Fruit fly (Drosophila melanogaster) whole organism, embryonic: ENCODE results near the gene Indy-2.

Source experiments
- Asciz ChIP-seq: fragments of 200-800 bp; sonication (Bioruptor generic); optimal IDR thresholded peaks from 2 replicates; lab custom pipeline; 2017; ENCODE audit warnings: missing biosample characterization, mild to moderate bottlenecking, missing genetic modification characterization, missing genetic modification reagents
- Atf3 ChIP-seq: fragments of 200-800 bp; sonication (Bioruptor generic); optimal IDR thresholded peaks from 3 replicates; lab custom pipeline; 2016; ENCODE audit warnings: missing biosample characterization, missing genetic modification characterization
- BEAF-32 ChIP-seq: fragments of 200-800 bp; sonication (Bioruptor generic); optimal IDR thresholded peaks from 3 replicates; lab custom pipeline; 2017; ENCODE audit warnings: missing biosample characterization, missing genetic modification characterization, mild to moderate bottlenecking, moderate library complexity, missing genetic modification reagents
- Bdp1 ChIP-seq: fragments of 200-800 bp; sonication (Bioruptor generic); optimal IDR thresholded peaks from 3 replicates; lab custom pipeline; 2016; ENCODE audit warnings: missing biosample characterization, missing genetic modification characterization
- BtbVII ChIP-seq: fragments of 200-800 bp; sonication (Bioruptor generic); optimal IDR thresholded peaks from 3 replicates; lab custom pipeline; 2017; ENCODE audit warnings: missing biosample characterization, mild to moderate bottlenecking, missing genetic modification characterization
- CG10366 ChIP-seq: fragments of 200-800 bp; sonication (Bioruptor generic); IDR thresholded peaks from 2 replicates; pipeline ENCODE4 v1.3.6; 2022; ENCODE audit warnings: missing biosample characterization, missing genetic modification characterization
- CG11085 ChIP-seq: fragments of 200-800 bp; sonication (Bioruptor generic); IDR thresholded peaks from 2 replicates; pipeline ENCODE4 v1.3.6; 2022; ENCODE audit warnings: missing biosample characterization, missing genetic modification characterization
- CG1233 ChIP-seq: fragments of 200-800 bp; sonication (Bioruptor generic); optimal IDR thresholded peaks from 4 replicates; lab custom pipeline; 2018; ENCODE audit warnings: missing biosample characterization, mild to moderate bottlenecking, missing genetic modification characterization
- CG12744 ChIP-seq: fragments of 200-800 bp; sonication (Bioruptor generic); optimal IDR thresholded peaks from 2 replicates; lab custom pipeline; 2016; ENCODE audit warnings: missing biosample characterization, missing genetic modification characterization
- CG13624 ChIP-seq: fragments of 200-800 bp; sonication (Bioruptor generic); optimal IDR thresholded peaks from 2 replicates; lab custom pipeline; 2016; ENCODE audit warnings: missing biosample characterization, missing genetic modification characterization
- CG17361 ChIP-seq: fragments of 200-800 bp; sonication (Bioruptor generic); IDR thresholded peaks from 3 replicates; pipeline ENCODE4 v1.3.6; 2022; ENCODE audit warnings: missing biosample characterization, missing genetic modification characterization
- CG17802 ChIP-seq: fragments of 200-800 bp; sonication (Bioruptor generic); optimal IDR thresholded peaks from 2 replicates; lab custom pipeline; 2018; ENCODE audit warnings: missing biosample characterization, mild to moderate bottlenecking, missing genetic modification characterization, moderate library complexity
- CG31365 ChIP-seq: fragments of 200-800 bp; sonication (Bioruptor generic); optimal IDR thresholded peaks from 2 replicates; lab custom pipeline; 2018; ENCODE audit warnings: missing biosample characterization, mild to moderate bottlenecking, missing genetic modification characterization
- CG3163 ChIP-seq: fragments of 200-800 bp; sonication (Bioruptor generic); optimal IDR thresholded peaks from 3 replicates; lab custom pipeline; 2016; ENCODE audit warnings: missing biosample characterization, missing genetic modification characterization
- CG3726 ChIP-seq: fragments of 200-800 bp; sonication (Bioruptor generic); IDR thresholded peaks from 3 replicates; pipeline ENCODE4, ENCODE4 v1.3.6; 2022; ENCODE audit warnings: missing biosample characterization, missing genetic modification characterization
- CG3847 ChIP-seq: fragments of 200-800 bp; sonication (Bioruptor generic); IDR thresholded peaks from 2 replicates; pipeline ENCODE4 v1.3.6; 2022; ENCODE audit warnings: missing biosample characterization, missing genetic modification characterization
- CG4424 ChIP-seq: fragments of 200-800 bp; sonication (Bioruptor generic); optimal IDR thresholded peaks from 3 replicates; lab custom pipeline; 2016; ENCODE audit warnings: missing biosample characterization, missing genetic modification characterization
- CG7556 ChIP-seq: fragments of 200-800 bp; sonication (Bioruptor generic); optimal IDR thresholded peaks from 2 replicates; lab custom pipeline; 2017; ENCODE audit warnings: missing biosample characterization, mild to moderate bottlenecking, missing genetic modification characterization
- CG8089 ChIP-seq: fragments of 200-800 bp; sonication (Bioruptor generic); optimal IDR thresholded peaks from 3 replicates; lab custom pipeline; 2016; ENCODE audit warnings: missing biosample characterization, missing genetic modification characterization
- CG8944 ChIP-seq: fragments of 200-800 bp; sonication (Bioruptor generic); optimal IDR thresholded peaks from 3 replicates; lab custom pipeline; 2016; ENCODE audit warnings: missing biosample characterization, missing genetic modification characterization
- CG9797 ChIP-seq: fragments of 200-800 bp; sonication (Bioruptor generic); optimal IDR thresholded peaks from 3 replicates; lab custom pipeline; 2018; ENCODE audit warnings: missing biosample characterization, mild to moderate bottlenecking, missing genetic modification characterization
- CkIIα-i1 ChIP-seq: fragments of 200-800 bp; sonication (Bioruptor generic); IDR thresholded peaks from 2 replicates; pipeline ENCODE4 v1.3.6; 2022; ENCODE audit warnings: missing biosample characterization, missing genetic modification characterization
- ERR ChIP-seq: fragments of 200-800 bp; sonication (Bioruptor generic); optimal IDR thresholded peaks from 2 replicates; lab custom pipeline; 2016; ENCODE audit warnings: missing biosample characterization, missing genetic modification characterization
- Fer2 ChIP-seq: fragments of 200-800 bp; sonication (Bioruptor generic); optimal IDR thresholded peaks from 2 replicates; lab custom pipeline; 2018; ENCODE audit warnings: missing biosample characterization, mild to moderate bottlenecking, missing genetic modification characterization, moderate library complexity
- H15 ChIP-seq: fragments of 200-800 bp; sonication (Bioruptor generic); IDR thresholded peaks from 3 replicates; pipeline ENCODE4 v1.3.6; 2022; ENCODE audit warnings: missing biosample characterization, missing genetic modification characterization
- HLHmδ ChIP-seq: fragments of 200-800 bp; sonication (Bioruptor generic); optimal IDR thresholded peaks from 2 replicates; lab custom pipeline; 2018; ENCODE audit warnings: missing biosample characterization, mild to moderate bottlenecking, missing genetic modification characterization, moderate library complexity
- Nf-YC ChIP-seq: fragments of 200-800 bp; optimal IDR thresholded peaks from 3 replicates; lab custom pipeline; 2019; ENCODE audit warnings: missing biosample characterization, mild to moderate bottlenecking, missing genetic modification characterization, moderate library complexity
- Stat92E ChIP-seq, 3 experiments: fragments of >200 bp in 2 of 3; fragments of 200-800 bp in 1 of 3; sonication (Bioruptor generic) in 1 of 3; optimal IDR thresholded peaks; 2 replicates each; lab custom pipeline; 2017 to 2019; ENCODE audit warnings: missing biosample characterization in 3 of 3, missing genetic modification characterization in 3 of 3, mild to moderate bottlenecking in 1 of 3, moderate library complexity in 1 of 3
- cg ChIP-seq: fragments of 200-800 bp; sonication (Bioruptor generic); optimal IDR thresholded peaks from 3 replicates; lab custom pipeline; 2019; ENCODE audit warnings: missing biosample characterization, mild to moderate bottlenecking, missing genetic modification characterization, moderate library complexity
- chif ChIP-seq, 2 experiments: fragments of 200-800 bp; sonication (Bioruptor generic); optimal IDR thresholded peaks; 3 replicates each; lab custom pipeline; 2016; ENCODE audit warnings: missing biosample characterization in 2 of 2, missing genetic modification characterization in 2 of 2
- chinmo ChIP-seq: fragments of 200-800 bp; sonication (Bioruptor generic); IDR thresholded peaks from 4 replicates; pipeline ENCODE4 v1.3.6; 2022; ENCODE audit warnings: missing biosample characterization, missing genetic modification characterization; ENCODE audit not compliant: partially characterized antibody
- crol ChIP-seq: fragments of 200-800 bp; sonication (Bioruptor generic); IDR thresholded peaks from 2 replicates; pipeline ENCODE4 v1.3.6; 2022; ENCODE audit warnings: missing biosample characterization, missing genetic modification characterization
- da ChIP-seq: fragments of 200-800 bp; sonication (Bioruptor generic); optimal IDR thresholded peaks from 2 replicates; lab custom pipeline; 2016; ENCODE audit warnings: missing biosample characterization, missing genetic modification characterization
- en ChIP-seq: fragments of 200-800 bp; sonication (Bioruptor generic); optimal IDR thresholded peaks from 2 replicates; lab custom pipeline; 2016; ENCODE audit warnings: missing biosample characterization, missing genetic modification characterization
- eve ChIP-seq, 2 experiments: fragments of >200 bp; optimal IDR thresholded peaks; 2 replicates each; lab custom pipeline; 2017; ENCODE audit warnings: missing biosample characterization in 2 of 2, missing genetic modification characterization in 2 of 2
- ewg ChIP-seq: fragments of 200-800 bp; sonication (Bioruptor generic); optimal IDR thresholded peaks from 3 replicates; lab custom pipeline; 2017; ENCODE audit warnings: mild to moderate bottlenecking, missing biosample characterization, missing genetic modification reagents, missing genetic modification characterization
- eyg ChIP-seq: fragments of 200-800 bp; sonication (Bioruptor generic); optimal IDR thresholded peaks from 3 replicates; lab custom pipeline; 2016; ENCODE audit warnings: missing biosample characterization, missing genetic modification characterization
- fru ChIP-seq: fragments of >200 bp; optimal IDR thresholded peaks from 2 replicates; lab custom pipeline; 2017
- grn ChIP-seq: fragments of 200-800 bp; sonication (Bioruptor generic); optimal IDR thresholded peaks from 3 replicates; lab custom pipeline; 2017; ENCODE audit warnings: missing biosample characterization, missing genetic modification characterization
- hkb ChIP-seq, 2 experiments: fragments of 200-800 bp in 1 of 2; fragments of >200 bp in 1 of 2; sonication (Bioruptor generic) in 1 of 2; IDR thresholded peaks in 1 of 2; optimal IDR thresholded peaks in 1 of 2; 2 replicates each; pipeline versions ENCODE4 v1.3.6 to Lab custom; 2017 to 2022; ENCODE audit warnings: missing biosample characterization in 1 of 2, missing genetic modification characterization in 1 of 2
- kay ChIP-seq: fragments of 200-800 bp; sonication (Bioruptor generic); optimal IDR thresholded peaks from 2 replicates; lab custom pipeline; 2016; ENCODE audit warnings: missing biosample characterization, missing genetic modification characterization
- mld ChIP-seq: fragments of 200-800 bp; sonication (Bioruptor generic); IDR thresholded peaks from 3 replicates; pipeline ENCODE4 v1.3.6; 2022; ENCODE audit warnings: missing biosample characterization, missing genetic modification characterization; ENCODE audit not compliant: partially characterized antibody
- nerfin-1 ChIP-seq: fragments of 200-800 bp; sonication (Bioruptor generic); optimal IDR thresholded peaks from 3 replicates; lab custom pipeline; 2019; ENCODE audit warnings: missing biosample characterization, mild to moderate bottlenecking, missing genetic modification characterization, moderate library complexity
- odd ChIP-seq: fragments of 200-800 bp; sonication (Bioruptor generic); optimal IDR thresholded peaks from 2 replicates; lab custom pipeline; 2017; ENCODE audit warnings: missing biosample characterization, mild to moderate bottlenecking, missing genetic modification characterization
- org-1 ChIP-seq: fragments of 200-800 bp; sonication (Bioruptor generic); optimal IDR thresholded peaks from 2 replicates; lab custom pipeline; 2017; ENCODE audit warnings: missing biosample characterization, missing genetic modification characterization
- sens-2 ChIP-seq: fragments of 200-800 bp; sonication (Bioruptor generic); IDR thresholded peaks from 2 replicates; pipeline ENCODE4 v1.3.6; 2022; ENCODE audit warnings: missing biosample characterization, missing genetic modification characterization
- sna ChIP-seq: fragments of 200-800 bp; sonication (Bioruptor generic); IDR thresholded peaks from 2 replicates; pipeline ENCODE4 v1.3.6; 2022; ENCODE audit warnings: missing biosample characterization, missing genetic modification characterization; ENCODE audit not compliant: partially characterized antibody
- so ChIP-seq: fragments of 200-800 bp; sonication (Bioruptor generic); IDR thresholded peaks from 3 replicates; pipeline ENCODE4 v1.3.6; 2022; ENCODE audit warnings: missing biosample characterization, missing genetic modification characterization
- sqz ChIP-seq: fragments of 200-800 bp; sonication (Bioruptor generic); optimal IDR thresholded peaks from 3 replicates; lab custom pipeline; 2018; ENCODE audit warnings: missing biosample characterization, mild to moderate bottlenecking, missing genetic modification characterization
- tx ChIP-seq: fragments of 200-800 bp; sonication (Bioruptor generic); optimal IDR thresholded peaks from 2 replicates; lab custom pipeline; 2016; ENCODE audit warnings: missing biosample characterization, missing genetic modification characterization
- zen2 ChIP-seq: fragments of 200-800 bp; sonication (Bioruptor generic); IDR thresholded peaks from 3 replicates; pipeline ENCODE4 v1.3.6; 2022; ENCODE audit warnings: missing biosample characterization, missing genetic modification characterization; ENCODE audit not compliant: partially characterized antibody

Indy-2 gene

DNA sequence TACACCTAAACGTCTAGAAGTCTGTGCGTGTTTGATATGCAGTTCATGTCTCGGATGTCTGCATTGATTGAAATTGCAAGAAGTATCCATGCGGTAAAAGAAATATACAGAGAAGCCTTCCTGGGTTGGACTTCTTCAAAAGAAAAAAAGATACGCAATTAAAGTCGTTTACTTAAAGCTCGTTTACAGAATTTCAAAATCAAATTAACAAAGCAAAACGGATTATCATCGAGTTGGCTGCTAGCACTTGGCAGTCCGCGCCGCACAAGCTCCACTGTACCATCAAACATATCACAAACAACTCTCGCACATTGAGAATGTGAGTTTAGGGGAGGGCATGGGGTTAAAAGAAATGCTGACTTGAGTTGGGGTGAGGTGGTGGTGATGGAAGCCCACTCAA is 44.1 kb upstream of the Indy-2 start (continued):
- TF ChIP-seq kay (GFP tag; lab: Kevin White, UChicago) (peak; percentile 22), Fer2 (tag; lab: Kevin White, UChicago) (peak; percentile 8), en (GFP tag; lab: Kevin White, UChicago) (peak; percentile 38), chinmo (GFP tag; lab: Robert Waterston, UW) (no peak), sna (GFP tag; lab: Robert Waterston, UW) (no peak), CkIIα-i1 (GFP tag; lab: Robert Waterston, UW) (no peak), sqz (GFP tag; lab: Kevin White, UChicago) (no peak), zen2 (no peak), BEAF-32 (GFP tag; lab: Kevin White, UChicago) (no peak), Nf-YC (no peak), hkb (optimal IDR thresholded peaks at IDR 0.05; lab: Kevin White, UChicago) (no peak), hkb (GFP tag; IDR thresholded peaks at IDR 0.05; lab: Robert Waterston, UW) (peak; percentile 68), crol (GFP tag; lab: Robert Waterston, UW) (peak; percentile 13; the same call in 1 of the 2 replicates), Bdp1 (GFP tag; lab: Kevin White, UChicago) (peak; percentile 53), org-1 (GFP tag; lab: Kevin White, UChicago) (peak; percentile 46), CG3847 (GFP tag; lab: Robert Waterston, UW) (0 out of 2 replicates have a peak, but pooled peaks have one; percentile 34), Stat92E (GFP tag; optimal IDR thresholded peaks at IDR 0.05; lab: Kevin White, UChicago) (no peak), cg (no peak), CG11085 (GFP tag; lab: Robert Waterston, UW) (no peak; the same call in 1 of the 2 replicates), tx (peak; percentile 36), ewg (peak; percentile 67), CG12744 (GFP tag; lab: Kevin White, UChicago) (no peak), CG17361 (peak; percentile 81), CG1233 (GFP tag; lab: Kevin White, UChicago) (peak; percentile 20), CG7556 (GFP tag; lab: Kevin White, UChicago) (peak; percentile 70), grn (GFP tag; lab: Kevin White, UChicago) (no peak), so (GFP tag; lab: Robert Waterston, UW) (peak; percentile 74), CG17802 (tag; lab: Kevin White, UChicago) (peak; percentile 65), CG8944 (GFP tag; lab: Kevin White, UChicago) (peak; percentile 76), CG8089 (no peak), CG31365 (no peak), eyg (GFP tag; lab: Kevin White, UChicago) (no peak), CG3163 (GFP tag; lab: Kevin White, UChicago) (peak; percentile 49), Asciz (GFP tag; lab: Kevin White, UChicago) (peak; percentile 72), da (GFP tag; lab: Kevin White, UChicago) (peak; percentile 27), CG4424 (GFP tag; lab: Kevin White, UChicago) (peak; percentile 75), CG10366 (peak; percentile 79), Atf3 (GFP tag; lab: Kevin White, UChicago) (peak; percentile 52), sens-2 (GFP tag; lab: Robert Waterston, UW) (peak; percentile 46; the same call in 1 of the 2 replicates), nerfin-1 (tag; lab: Kevin White, UChicago) (peak; percentile 65), HLHmδ (GFP tag; lab: Kevin White, UChicago) (no peak), CG3726 (GFP tag; lab: Robert Waterston, UW) (peak; percentile 69; the same call in 2 of the 3 replicates), CG13624 (GFP tag; lab: Kevin White, UChicago) (peak; percentile 29), chif (GFP tag; optimal IDR thresholded peaks at IDR 0.05; lab: Kevin White, UChicago) (peak; percentile 82 to 87), CG9797 (no peak), ERR (GFP tag; lab: Kevin White, UChicago) (no peak), eve (GFP tag; optimal IDR thresholded peaks at IDR 0.05; lab: Kevin White, UChicago) (peak in 1 of 2 experiments; percentile 87), mld (no peak), odd (GFP tag; lab: Kevin White, UChicago) (peak; percentile 53), BtbVII (GFP tag; lab: Kevin White, UChicago) (peak; percentile 42), H15 (GFP tag; lab: Robert Waterston, UW) (peak; percentile 81), fru (lab: Kevin White, UChicago) (no peak)
